Fruit fly (Drosophila melanogaster) whole organism, larva: ENCODE measurements around the gene Arl4.

ENCODE experiments used
- noc ChIP-seq: fragments of 200-800 bp; sonication (Bioruptor generic); optimal IDR thresholded peaks from 3 replicates; lab custom pipeline; 2019; ENCODE audit warnings: missing biosample characterization, mild to moderate bottlenecking, missing genetic modification characterization, moderate library complexity

The Arl4 gene

DNA sequence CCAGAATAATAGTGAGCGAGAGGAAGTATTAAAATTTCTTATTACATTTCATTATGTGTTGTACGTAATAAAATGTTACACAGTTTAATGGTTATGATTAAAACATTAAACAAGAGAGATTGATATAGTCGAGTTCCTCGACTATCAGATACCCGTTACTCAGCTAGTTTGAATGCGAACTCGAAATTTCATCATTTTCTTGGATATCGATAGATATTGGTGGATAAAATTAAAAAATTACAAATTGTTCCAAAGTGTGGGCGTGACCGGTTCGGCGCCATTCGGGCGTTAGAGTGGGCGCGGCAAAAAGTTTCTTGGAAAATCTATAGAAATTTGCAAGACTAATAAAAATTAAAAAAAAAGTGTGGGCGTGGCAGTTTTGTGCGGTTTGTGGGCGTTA, 14.0 kb downstream of the Arl4 start:
- no peak for TF ChIP-seq noc

DNA sequence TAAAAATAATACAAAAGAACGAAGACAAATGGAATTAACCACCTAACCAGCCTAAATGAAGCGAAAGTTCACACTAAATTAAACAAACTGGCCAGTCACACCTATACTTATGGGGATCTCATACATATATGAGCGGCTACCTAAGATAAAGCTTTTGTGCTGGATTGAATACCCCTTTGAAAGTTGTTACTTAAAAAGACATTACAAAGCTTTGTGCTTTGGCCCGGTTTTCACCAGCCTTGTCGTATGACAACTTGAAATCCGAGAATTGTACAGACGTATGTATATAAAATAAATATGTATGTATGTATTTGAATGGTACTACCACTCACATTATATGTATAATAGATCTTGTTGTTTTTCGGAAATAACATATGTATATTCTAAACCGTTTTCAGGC, 23.2 kb downstream of the Arl4 start, which contains the start of gene CG31997:
TSS of gene CG31997 (minus strand) at position 84 of the 400 bp plus-strand sequence.
- no peak for TF ChIP-seq noc

DNA sequence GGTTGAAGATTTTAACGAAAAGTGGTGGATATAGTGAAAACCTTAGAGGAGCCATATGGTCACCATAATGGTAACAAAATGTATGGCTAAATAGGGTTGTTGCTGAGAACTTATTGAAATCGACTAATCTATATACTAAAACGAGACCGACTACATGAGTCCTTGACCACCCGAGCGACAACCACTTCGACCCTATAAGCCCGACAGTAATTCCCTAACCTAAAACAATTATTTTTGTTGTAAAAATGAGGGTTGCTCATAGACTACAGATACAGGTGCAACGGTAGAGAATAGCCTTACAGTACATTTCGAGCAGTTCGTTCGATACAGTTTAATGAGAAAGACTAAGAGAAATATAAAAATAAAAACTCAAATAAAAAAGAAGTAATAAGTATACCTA, 28.7 kb downstream of the Arl4 start, which contains the start of gene CG32006:
TSS of gene CG32006 (plus strand) at position 312 of the 400 bp plus-strand sequence.
- TF ChIP-seq noc: no peak

DNA sequence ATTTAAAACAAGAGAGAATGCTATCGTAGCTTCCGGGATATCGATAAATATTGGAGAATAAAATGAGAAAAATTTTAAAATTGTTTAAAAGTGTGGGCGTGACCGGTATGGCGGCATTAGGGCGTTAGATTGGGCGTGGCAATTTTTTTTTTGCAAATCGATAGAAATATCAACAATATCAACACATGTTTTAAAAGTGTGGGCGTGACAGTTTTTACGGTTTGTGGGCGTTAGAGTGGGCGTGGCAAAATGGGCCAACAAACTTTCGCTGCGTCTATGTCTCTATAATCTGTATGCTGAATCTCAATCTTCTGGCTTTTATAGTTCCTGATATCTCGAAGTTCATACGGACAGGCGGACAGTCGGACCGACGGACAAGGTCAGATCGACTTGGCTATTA, 30.1 kb downstream of the Arl4 start:
- TF ChIP-seq noc: no peak

DNA sequence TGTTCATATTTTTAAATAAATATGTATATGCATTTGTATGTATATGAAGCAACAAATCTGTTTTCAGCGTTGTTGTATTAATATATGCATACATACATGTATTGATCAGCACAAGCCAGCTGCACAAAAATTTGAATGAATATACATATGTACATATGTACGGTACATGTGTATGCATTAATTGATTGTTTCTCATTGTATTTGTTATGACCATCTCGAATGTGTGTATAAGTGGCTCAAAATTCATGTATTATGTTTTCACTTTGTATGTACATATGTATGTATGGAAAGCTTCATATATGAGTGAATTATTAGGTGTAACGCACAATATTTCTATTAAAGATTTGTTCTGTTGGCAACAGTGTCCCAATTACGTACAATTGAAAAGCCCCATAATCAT, 43.2 kb downstream of the Arl4 start:
- TF ChIP-seq noc: no peak

DNA sequence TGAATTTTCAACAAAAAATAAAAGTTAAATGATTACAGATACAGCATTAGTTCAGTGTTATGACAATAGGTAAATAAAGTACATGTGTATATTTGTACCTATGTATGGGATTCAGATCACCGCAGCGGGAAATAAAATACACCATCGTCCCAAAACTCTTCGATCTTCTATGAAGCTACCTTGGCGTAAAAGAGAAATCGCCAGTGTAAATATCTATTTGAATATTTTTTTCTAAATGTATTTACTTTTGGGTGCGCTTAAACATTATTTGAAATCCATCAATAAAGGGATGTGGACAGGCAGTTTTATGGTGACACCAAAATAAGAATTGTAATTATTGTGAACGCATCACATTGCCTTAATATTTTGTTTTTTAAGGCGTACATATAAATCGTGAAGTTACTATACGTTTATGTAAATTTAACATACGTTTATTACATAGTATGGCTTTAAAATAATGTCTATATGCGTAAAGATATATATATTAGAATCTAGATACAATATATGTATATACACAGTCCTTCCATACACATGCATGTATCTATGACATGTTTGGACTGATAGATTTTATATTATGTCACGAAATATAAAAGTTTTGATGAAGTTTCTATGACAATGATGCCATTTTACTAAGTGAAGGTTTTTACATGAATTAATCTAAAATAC, 47.1 kb downstream of the Arl4 start, which contains the start of gene anne:
TSS of gene anne (plus strand) at position 263 of the 666 bp plus-strand sequence.
- TF ChIP-seq noc: no peak

DNA sequence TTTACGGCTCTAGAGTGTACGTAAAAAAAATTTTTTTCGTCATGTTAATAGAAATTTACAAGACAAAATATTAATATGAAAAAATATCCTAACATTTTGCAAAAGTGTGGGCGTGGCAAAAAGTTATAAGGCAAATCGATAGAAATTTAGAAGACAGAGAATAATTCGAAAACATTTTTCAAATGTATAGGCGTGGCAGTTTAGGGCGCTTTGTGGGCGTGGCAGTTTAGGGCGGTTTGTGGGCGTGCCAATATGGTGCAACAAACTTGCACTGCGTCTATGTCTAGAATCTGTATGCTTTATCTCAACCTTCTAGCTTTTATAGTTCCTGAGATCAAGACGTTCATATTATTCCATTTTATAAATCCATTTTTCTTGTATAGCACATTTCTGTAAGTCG, 48.2 kb downstream of the Arl4 start:
- TF ChIP-seq noc: no peak

DNA sequence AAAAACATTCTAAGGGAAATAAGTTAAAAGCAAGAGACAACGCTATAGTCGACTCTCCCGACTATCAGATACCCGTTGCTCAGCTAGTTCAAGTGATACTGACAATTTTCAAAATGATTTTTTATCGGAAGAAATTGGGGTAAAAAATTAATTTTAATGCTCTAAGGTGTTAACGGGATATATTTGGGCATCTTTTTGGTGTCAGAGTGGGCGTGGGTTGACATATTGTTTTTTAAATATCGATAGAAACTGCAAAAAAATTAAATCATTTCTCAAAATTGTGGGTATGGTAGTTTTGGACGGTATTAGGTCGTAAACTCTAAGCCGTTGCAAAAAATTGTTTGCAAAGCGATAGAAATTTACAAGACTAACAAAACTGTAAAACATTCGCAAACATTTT, 48.6 kb downstream of the Arl4 start:
- TF ChIP-seq noc: no peak

DNA sequence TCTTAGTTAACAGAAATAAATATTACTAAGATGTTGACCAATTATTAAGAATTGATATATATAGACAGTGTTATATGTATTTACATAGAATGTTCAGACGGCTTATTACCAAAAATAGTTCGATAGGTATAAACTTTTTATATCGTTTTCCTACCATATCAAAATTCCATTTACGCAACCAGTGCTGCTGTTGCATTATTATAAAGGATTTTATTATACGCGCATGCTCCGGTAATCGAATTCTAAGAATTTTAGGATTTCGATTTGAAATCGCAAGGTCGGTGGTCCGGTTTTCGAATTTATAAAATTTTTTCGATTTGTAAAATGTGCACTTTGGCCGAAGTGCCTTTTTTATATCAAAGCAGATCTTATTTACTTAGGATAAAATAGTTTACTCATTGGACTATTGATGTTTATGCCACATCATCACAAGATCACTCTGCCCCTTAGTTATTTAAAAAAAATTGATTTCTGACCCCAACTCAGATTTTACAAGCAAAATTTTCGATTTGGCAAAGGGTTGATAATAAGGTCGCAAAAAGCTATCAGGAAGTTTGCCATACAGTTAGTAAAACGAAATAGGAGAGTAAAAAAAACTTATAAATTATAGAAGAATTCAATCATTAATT, 49.4 kb downstream of the Arl4 start, which contains the start of gene Ank:
TSS of gene Ank (minus strand) at position 206 of the 629 bp plus-strand sequence.
- TF ChIP-seq noc: no peak

DNA sequence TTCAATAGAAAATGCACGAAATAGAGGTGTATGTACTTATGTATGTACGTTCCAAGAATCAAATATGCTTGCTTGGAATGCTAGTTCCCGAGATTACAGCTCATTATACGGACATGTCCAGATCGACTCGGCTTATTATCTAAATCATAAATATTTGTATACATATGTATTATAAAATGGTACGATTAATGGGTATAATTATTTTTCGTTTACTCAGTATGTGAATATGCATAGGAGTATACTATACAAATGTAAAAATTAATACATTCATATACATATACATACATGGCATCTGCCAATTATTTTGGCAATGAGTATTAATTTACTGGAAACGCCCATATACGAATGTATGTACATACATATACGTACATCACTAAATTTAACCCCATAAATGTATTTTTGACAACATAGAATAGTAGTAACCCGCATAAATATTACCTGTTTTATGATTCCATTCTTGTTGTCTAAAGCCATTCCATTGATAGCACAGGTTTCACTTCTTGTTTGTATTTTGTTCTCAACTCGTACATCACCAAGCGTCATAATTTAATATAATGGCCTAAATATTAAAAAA, 50.2 kb downstream of the Arl4 start:
- TF ChIP-seq noc: no peak
